Fruit fly (Drosophila melanogaster) whole organism, embryonic: ENCODE measurements around the gene mirr.

Source experiments
- CG4360 ChIP-seq: fragments of 200-800 bp; sonication (Bioruptor generic); IDR thresholded peaks from 2 replicates; pipeline ENCODE4 v1.3.6; 2022; ENCODE audit warnings: missing biosample characterization, missing genetic modification characterization
- NfI ChIP-seq: fragments of 200-800 bp; sonication (Bioruptor generic); optimal IDR thresholded peaks from 3 replicates; lab custom pipeline; 2018; ENCODE audit warnings: missing biosample characterization, mild to moderate bottlenecking, missing genetic modification characterization, moderate library complexity

DNA sequence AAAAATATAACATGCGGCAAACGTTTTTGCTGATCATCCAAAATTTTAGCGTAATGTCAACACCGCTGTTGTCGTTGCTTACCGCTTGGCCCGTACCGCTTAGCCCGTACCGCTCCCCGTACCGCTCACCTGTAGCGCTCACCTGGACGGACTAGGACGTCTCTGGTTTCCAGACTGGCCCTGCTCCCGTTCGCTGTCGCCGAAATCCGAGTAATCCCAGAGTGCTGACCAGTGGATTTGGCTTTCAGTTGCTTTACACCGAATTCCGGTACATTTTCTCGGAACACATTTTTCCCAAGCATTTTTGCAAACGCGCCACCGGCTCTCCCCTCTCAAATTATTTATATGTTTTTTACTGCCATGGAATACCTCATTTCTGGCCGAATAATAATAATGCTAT lies 23.2 kb downstream of the mirr start:
- TF ChIP-seq CG4360 (GFP tag; lab: Robert Waterston, UW) (no peak), NfI (GFP tag; lab: Kevin White, UChicago) (no peak)
